Worm (Caenorhabditis elegans) whole organism, mixed stage, embryonic: ENCODE data around the gene frpr-21.

Experiments
- elt-1 ChIP-seq: sonication (generic microtip); optimal IDR thresholded peaks from 2 replicates; lab custom pipeline; 2017; ENCODE audit warnings: missing genetic modification characterization, mild to moderate bottlenecking, missing compliant biosample characterization, antibody characterized with exemption, moderate library complexity, borderline replicate concordance; ENCODE audit not compliant: insufficient read depth
- lsy-2 ChIP-seq: fragments of 150-350 bp; optimal IDR thresholded peaks from 2 replicates; lab custom pipeline; 2014; ENCODE audit warnings: missing biosample characterization, missing genetic modification characterization
- mep-1 ChIP-seq: fragments of 150-350 bp; optimal IDR thresholded peaks from 2 replicates; lab custom pipeline; 2017; ENCODE audit warnings: missing biosample characterization, missing genetic modification reagents, missing genetic modification characterization, inconsistent platforms

DNA sequence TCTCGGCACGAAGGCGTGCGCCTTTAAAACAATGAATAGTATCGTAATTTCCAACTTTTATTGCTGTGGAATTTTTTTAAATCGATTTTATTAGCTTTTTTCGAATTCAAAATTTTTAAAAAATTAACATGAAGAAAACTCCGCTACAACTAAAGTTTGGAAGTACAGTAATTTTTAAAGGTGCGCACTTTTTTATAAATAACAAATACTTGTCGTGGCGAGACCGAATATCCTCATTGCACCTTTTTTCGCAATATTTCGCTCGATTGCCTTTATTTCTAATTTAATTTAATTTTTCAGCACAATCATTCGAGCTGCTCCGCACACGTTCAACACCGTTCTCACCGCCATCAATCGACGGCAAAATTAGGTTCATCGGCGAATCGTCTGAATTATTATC is 31.0 kb downstream of the frpr-21 start, which contains the start of the genes T09F3.2 and T09F3.7:
- no peak for TF ChIP-seq mep-1
- TF ChIP-seq lsy-2 (tag; lab: Kevin White, UChicago), result no peak
- no peak for TF ChIP-seq elt-1 (tag; lab: Kevin White, UChicago)
